Fruit fly (Drosophila melanogaster) whole organism, pupa: ENCODE results near the gene CG9747.

Experiments
- CG14655 ChIP-seq: fragments of 200-800 bp; sonication (Bioruptor generic); optimal IDR thresholded peaks from 3 replicates; lab custom pipeline; 2017; ENCODE audit warnings: mild to moderate bottlenecking, missing biosample characterization, missing genetic modification reagents, missing genetic modification characterization
- CG34367 ChIP-seq: fragments of 200-800 bp; sonication (Bioruptor generic); optimal IDR thresholded peaks from 2 replicates; lab custom pipeline; 2018; ENCODE audit warnings: missing biosample characterization, mild to moderate bottlenecking, missing genetic modification characterization
- CG4496 ChIP-seq: fragments of 200-800 bp; sonication (Bioruptor generic); IDR thresholded peaks from 3 replicates; pipeline ENCODE4 v1.3.6; 2022; ENCODE audit warnings: missing biosample characterization, missing genetic modification characterization
- EcR ChIP-seq: fragments of 200-800 bp; sonication (Bioruptor generic); optimal IDR thresholded peaks from 3 replicates; lab custom pipeline; 2019; ENCODE audit warnings: missing biosample characterization, missing genetic modification characterization, mild to moderate bottlenecking, moderate library complexity, missing genetic modification reagents
- Pif1B ChIP-seq: fragments of 200-800 bp; sonication (Bioruptor generic); optimal IDR thresholded peaks from 3 replicates; lab custom pipeline; 2016; ENCODE audit warnings: missing biosample characterization, missing genetic modification characterization
- Snoo ChIP-seq: fragments of 200-800 bp; sonication (Bioruptor generic); optimal IDR thresholded peaks from 3 replicates; lab custom pipeline; 2017; ENCODE audit warnings: missing biosample characterization, mild to moderate bottlenecking, missing genetic modification characterization, inconsistent platforms
- rn ChIP-seq: fragments of 200-800 bp; sonication (Bioruptor generic); IDR thresholded peaks from 2 replicates; pipeline ENCODE4 v1.3.6; 2022; ENCODE audit warnings: missing biosample characterization, missing genetic modification characterization

dm6 chr3R:30237634-30238033 is 46.6 kb upstream of the CG9747 start, which contains the start of gene CG43448:
- TF ChIP-seq EcR (no peak), Snoo (tag; lab: Kevin White, UChicago) (no peak), rn (GFP tag; lab: Robert Waterston, UW) (no peak), CG14655 (GFP tag; lab: Kevin White, UChicago) (no peak), Pif1B (GFP tag; lab: Kevin White, UChicago) (no peak), CG34367 (tag; lab: Kevin White, UChicago) (no peak), CG4496 (no peak)
